Fruit fly (Drosophila melanogaster): ENCODE results near the gene Vav.

DNA sequence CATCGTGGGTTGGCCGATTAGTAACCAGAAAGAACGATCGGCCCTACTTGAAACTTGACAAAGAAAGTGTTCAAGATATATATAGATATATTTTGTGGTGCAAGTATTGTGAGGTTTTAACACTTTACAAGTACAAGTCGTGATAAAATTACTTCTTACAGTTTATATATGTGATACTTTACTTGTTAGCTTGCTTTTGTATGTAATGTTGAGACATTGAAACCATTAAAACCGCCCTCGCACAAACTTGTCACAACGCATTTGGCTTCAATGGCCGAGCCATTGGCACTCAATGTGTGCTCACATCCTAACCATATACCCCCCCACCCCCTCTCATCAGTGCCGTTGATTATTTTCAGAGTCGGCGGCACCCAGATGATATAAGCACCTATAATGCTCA lies 33.3 kb downstream of the Vav start:
- TF ChIP-seq CTCF (optimal IDR thresholded peaks at IDR 0.05): no peak
- TF ChIP-seq CG8478 (optimal IDR thresholded peaks at IDR 0.05): no peak
